Fruit fly (Drosophila melanogaster): Measurements from ENCODE around the gene Cortactin.
A peak's percentile ranks its signal among the peaks of the same experiment; 100 is the strongest.

Cortactin gene

DNA sequence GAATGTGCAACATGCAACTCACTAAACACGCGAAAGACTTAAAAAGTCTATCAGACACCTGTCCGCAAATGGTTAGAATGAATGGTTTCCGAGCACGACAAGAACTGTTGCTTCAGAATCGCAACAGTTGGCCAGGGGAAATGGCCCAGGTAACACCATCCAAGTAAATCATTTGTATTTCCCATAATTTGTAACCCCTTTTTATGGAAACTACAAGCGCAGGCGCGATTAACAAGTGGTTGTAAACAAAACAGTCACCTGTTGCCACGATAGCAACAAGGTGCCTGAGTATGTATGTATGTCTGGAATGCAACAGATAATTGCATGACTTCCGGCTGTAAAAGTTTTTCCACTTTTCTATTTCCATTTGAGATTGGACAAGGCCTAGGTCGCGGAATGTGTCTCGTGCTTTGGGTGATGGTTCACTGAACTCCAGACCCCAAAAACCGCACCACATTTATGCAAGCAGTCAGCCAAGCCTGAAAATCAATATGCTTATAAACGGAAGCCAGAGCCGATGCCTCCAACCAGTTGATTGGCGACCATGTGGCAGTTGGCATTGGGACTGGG is 20.6 kb downstream of the Cortactin start, which contains the start of gene CG12278:
CG12278 (plus strand) TSS at position 520 of the 570 bp plus-strand sequence.
- no peak for TF ChIP-seq Abd-B (GFP tag; optimal IDR thresholded peaks at IDR 0.05)
- no peak for TF ChIP-seq Dfd (GFP tag; optimal IDR thresholded peaks at IDR 0.05)
- TF ChIP-seq Hr83 (GFP tag; optimal IDR thresholded peaks at IDR 0.05; ENCODE audit: poor library complexity, severe bottlenecking): no peak
- no peak for TF ChIP-seq Hnf4 (GFP tag; optimal IDR thresholded peaks at IDR 0.05)
- no peak for TF ChIP-seq ey (GFP tag; optimal IDR thresholded peaks at IDR 0.05)
- TF ChIP-seq CG9705 (GFP tag; optimal IDR thresholded peaks at IDR 0.05): no peak
- TF ChIP-seq lola (GFP tag; optimal IDR thresholded peaks at IDR 0.05): no peak
- no peak for TF ChIP-seq Dif (GFP tag; optimal IDR thresholded peaks at IDR 0.05; ENCODE audit: partially characterized antibody)
- no peak for TF ChIP-seq Mio (GFP tag; optimal IDR thresholded peaks at IDR 0.05)
- TF ChIP-seq tai (GFP tag; optimal IDR thresholded peaks at IDR 0.05): no peak
- no peak for TF ChIP-seq fru (GFP tag; optimal IDR thresholded peaks at IDR 0.05)
- no peak for TF ChIP-seq sv (GFP tag; optimal IDR thresholded peaks at IDR 0.05)
- TF ChIP-seq GATAd (GFP tag; optimal IDR thresholded peaks at IDR 0.05): no peak
- no peak for TF ChIP-seq usp (GFP tag; optimal IDR thresholded peaks at IDR 0.05)

DNA sequence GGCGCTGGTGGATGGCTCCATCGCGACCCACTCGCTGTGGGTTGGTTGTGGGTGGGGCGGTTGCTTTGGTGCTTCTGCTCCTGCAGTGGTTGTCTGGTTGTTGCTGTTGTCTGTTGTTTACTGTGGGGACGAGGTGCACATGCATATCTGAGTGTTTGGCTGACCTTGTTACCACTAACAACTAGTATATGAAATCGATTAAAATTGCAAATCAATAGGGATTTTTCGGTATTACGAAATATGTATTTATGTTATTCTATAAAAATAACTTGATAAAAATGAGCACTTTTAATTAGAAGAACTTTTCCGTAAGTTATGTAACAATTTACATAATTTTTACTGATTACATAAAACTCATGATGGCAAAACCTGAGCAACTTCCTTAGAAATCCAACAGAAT is 21.9 kb downstream of the Cortactin start, which contains the start of gene Dhc93AB:
Dhc93AB (minus strand) TSS at position 101 of the 400 bp plus-strand sequence.
- TF ChIP-seq woc (GFP tag; optimal IDR thresholded peaks at IDR 0.05) (no peak), Jra (GFP tag; optimal IDR thresholded peaks at IDR 0.05) (no peak)

DNA sequence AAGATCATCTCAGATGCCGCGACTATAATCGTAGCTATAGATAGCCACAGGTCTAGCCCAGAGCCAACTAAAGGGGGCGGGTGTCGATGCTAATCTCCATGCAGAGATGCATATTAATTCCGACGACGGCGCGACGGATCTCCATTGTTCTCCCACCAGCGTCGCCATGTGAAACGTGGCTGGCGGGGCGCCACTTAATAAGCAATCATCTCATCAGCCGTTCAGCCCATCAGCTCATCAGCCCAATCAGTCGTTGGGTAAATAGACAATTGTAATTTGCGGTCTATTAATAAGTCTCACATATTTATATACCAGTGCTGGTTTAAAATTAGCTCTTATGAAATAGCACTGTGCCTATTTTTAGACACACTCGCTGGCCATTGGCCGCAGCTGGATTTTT is 38.8 kb downstream of the Cortactin start:
- TF ChIP-seq Dif (GFP tag; optimal IDR thresholded peaks at IDR 0.05; ENCODE audit: partially characterized antibody) (no peak), OdsH (GFP tag; optimal IDR thresholded peaks at IDR 0.05) (no peak), h (GFP tag; optimal IDR thresholded peaks at IDR 0.05) (no peak), CG9705 (GFP tag; optimal IDR thresholded peaks at IDR 0.05) (no peak)

DNA sequence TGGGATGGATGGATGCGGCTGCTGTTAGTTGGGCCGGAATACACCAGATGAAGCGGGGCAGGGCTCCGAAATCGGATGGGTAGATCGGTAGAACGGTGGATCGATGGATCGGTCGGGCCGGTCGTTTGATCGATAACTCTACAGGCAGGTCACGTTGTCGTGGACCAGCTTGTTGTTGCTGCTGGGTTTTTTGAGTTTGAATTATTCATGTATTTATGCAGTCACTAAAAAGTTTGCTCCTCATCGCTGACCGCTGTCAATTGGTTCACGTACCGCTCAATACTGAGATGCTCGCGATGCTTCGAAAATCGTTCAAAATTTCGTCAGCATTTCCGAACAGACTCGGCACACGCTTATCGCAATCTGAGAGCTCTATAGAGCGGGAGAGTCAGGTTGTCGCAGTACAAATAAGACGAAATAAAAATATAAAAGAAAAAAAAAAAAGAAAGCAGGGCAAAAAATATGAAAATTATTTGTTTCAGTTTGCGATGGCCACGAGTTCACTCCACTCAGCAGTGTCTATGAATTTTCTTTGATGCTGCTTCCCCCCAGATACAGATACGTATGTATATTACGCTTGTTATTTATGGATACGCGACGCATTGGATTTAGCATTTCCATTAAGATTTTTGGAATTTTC is 40.2 kb downstream of the Cortactin start, which contains the start of gene peg:
peg (minus strand) TSS at position 262 of the 640 bp plus-strand sequence.
- TF ChIP-seq Jra (GFP tag; optimal IDR thresholded peaks at IDR 0.05): no peak
- peak; percentile 9 for TF ChIP-seq sage (GFP tag; optimal IDR thresholded peaks at IDR 0.05)
- TF ChIP-seq tai (GFP tag; optimal IDR thresholded peaks at IDR 0.05): no peak
- TF ChIP-seq OdsH (GFP tag; optimal IDR thresholded peaks at IDR 0.05): no peak
- TF ChIP-seq HLH106 (tag; optimal IDR thresholded peaks at IDR 0.05): peak; percentile 9
- peak; percentile 37 for TF ChIP-seq br (GFP tag; optimal IDR thresholded peaks at IDR 0.05)
- TF ChIP-seq Dif (GFP tag; optimal IDR thresholded peaks at IDR 0.05; ENCODE audit: partially characterized antibody): no peak
- peak; percentile 72 for TF ChIP-seq Sp1 (GFP tag; optimal IDR thresholded peaks at IDR 0.05)
- no peak for TF ChIP-seq CG32264 (GFP tag; optimal IDR thresholded peaks at IDR 0.05)
- peak; percentile 68 for TF ChIP-seq CrebA (GFP tag; optimal IDR thresholded peaks at IDR 0.05; ENCODE audit: borderline replicate concordance)
- TF ChIP-seq h (GFP tag; optimal IDR thresholded peaks at IDR 0.05): no peak
- TF ChIP-seq jim (GFP tag; optimal IDR thresholded peaks at IDR 0.05): no peak
- peak; percentile 84 for TF ChIP-seq Rel (GFP tag; optimal IDR thresholded peaks at IDR 0.05)
- TF ChIP-seq Rel (tag; optimal IDR thresholded peaks at IDR 0.05): no peak
- no peak for TF ChIP-seq lola (GFP tag; optimal IDR thresholded peaks at IDR 0.05)
- TF ChIP-seq Mio (GFP tag; optimal IDR thresholded peaks at IDR 0.05): no peak

DNA sequence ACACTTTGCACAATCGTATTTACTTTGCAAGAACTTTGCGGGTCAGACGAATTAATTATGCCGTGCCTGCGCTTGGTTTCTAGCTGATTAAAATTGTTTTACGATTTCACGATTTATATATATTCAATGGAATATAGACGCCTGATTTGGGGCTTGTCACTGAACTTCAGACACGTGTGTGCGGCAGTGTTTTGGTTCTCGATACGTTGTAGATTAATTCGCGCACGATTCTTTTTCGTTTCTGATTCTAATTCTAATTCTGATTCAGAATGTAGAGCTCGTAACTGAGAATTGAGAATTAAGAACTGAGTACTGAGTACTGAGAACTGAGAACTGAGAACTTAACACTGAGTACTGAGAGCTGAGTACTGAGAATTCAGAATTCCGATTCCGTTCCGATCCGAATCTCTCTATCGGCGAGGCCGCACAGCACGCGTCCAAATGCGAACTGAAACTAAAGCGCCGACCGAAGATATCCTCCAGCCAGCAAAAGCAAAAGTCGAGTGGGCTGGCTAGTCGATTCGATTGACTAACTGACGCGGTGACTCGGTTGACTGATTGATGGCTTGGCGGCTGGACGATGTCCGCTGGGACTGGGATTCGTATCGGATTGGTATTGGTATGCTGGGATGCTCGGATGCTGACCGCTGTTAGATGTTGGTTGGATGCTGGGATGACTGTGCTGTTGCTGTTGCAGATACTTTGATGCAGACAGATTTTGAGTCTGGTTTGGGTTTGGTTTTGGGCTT is 41.3 kb downstream of the Cortactin start:
- TF ChIP-seq foxo (GFP tag; optimal IDR thresholded peaks at IDR 0.05) (no peak), dl (GFP tag; optimal IDR thresholded peaks at IDR 0.05; ENCODE audit: insufficient read depth in 1 of 2, partially characterized antibody in 2 of 2) (no peak), woc (GFP tag; optimal IDR thresholded peaks at IDR 0.05) (no peak), br (GFP tag; optimal IDR thresholded peaks at IDR 0.05) (no peak), HLH106 (tag; optimal IDR thresholded peaks at IDR 0.05) (no peak), jim (GFP tag; optimal IDR thresholded peaks at IDR 0.05) (no peak), rgr (GFP tag; optimal IDR thresholded peaks at IDR 0.05) (no peak), psq (GFP tag; optimal IDR thresholded peaks at IDR 0.05) (no peak), brk (GFP tag; optimal IDR thresholded peaks at IDR 0.05) (no peak), N (GFP tag; optimal IDR thresholded peaks at IDR 0.05) (no peak), sage (GFP tag; optimal IDR thresholded peaks at IDR 0.05) (no peak), Mio (GFP tag; optimal IDR thresholded peaks at IDR 0.05) (no peak), CrebA (GFP tag; optimal IDR thresholded peaks at IDR 0.05; ENCODE audit: borderline replicate concordance) (no peak), fru (GFP tag; optimal IDR thresholded peaks at IDR 0.05) (no peak), tai (GFP tag; optimal IDR thresholded peaks at IDR 0.05) (no peak), Abd-B (GFP tag; optimal IDR thresholded peaks at IDR 0.05) (no peak)
